Fruit fly (Drosophila melanogaster): ENCODE measurements around the gene TrxT.
A peak's percentile ranks its signal among the peaks of the same experiment; 100 is the strongest.

Gene TrxT

DNA sequence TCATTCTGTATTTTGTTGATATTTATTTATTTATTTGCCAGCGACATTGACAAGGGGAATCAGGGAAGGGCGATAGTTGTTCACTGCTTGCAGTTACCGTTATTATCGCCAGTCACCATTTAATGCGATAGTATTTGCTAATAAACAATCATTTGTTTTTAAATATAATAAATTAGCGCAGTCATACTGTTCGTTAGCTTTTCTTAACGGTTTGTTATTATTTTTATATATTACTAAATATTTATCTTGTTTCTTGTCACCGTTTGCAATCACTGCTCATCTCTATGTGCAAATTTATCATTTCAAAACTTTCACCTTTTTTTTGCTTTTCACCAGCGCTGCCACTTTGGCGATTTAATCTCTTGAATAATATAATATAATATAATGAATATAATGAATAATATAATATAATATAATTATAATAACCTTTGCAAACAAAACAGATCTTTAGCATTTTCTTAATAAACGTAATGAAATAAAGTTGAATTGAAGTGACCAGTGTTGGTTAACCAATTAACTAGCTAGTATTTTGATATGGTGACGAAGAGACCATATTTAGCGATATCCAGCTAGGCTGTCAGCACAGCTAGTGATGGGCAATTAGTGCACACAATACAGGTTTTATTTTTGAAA lies 17.7 kb upstream of the TrxT start, which contains the start of the genes CG3309 and XRCC1 (continued):
- TF ChIP-seq CG2116 (GFP tag; optimal IDR thresholded peaks at IDR 0.05): peak; percentile 24
- TF ChIP-seq CG10431 (GFP tag; optimal IDR thresholded peaks at IDR 0.05): no peak
- peak; percentile 21 for TF ChIP-seq stwl (tag; optimal IDR thresholded peaks at IDR 0.05)
- no peak for TF ChIP-seq CTCF (GFP tag; optimal IDR thresholded peaks at IDR 0.05)
- peak; percentile 7 for TF ChIP-seq CG34376 (GFP tag; optimal IDR thresholded peaks at IDR 0.05)
- peak; percentile 58 for TF ChIP-seq tgo (GFP tag; IDR thresholded peaks at IDR 0.05)
- TF ChIP-seq tx (GFP tag; optimal IDR thresholded peaks at IDR 0.05): no peak
- peak; percentile 82 for TF ChIP-seq CG42726 (GFP tag; IDR thresholded peaks at IDR 0.05; ENCODE audit: partially characterized antibody)
- TF ChIP-seq pfk (GFP tag; optimal IDR thresholded peaks at IDR 0.05): no peak
- TF ChIP-seq Aef1 (GFP tag; IDR thresholded peaks at IDR 0.05): peak; percentile 66; the same call in 2 of the 3 replicates
- TF ChIP-seq CG6175 (GFP tag; IDR thresholded peaks at IDR 0.05): no peak
- peak; percentile 96 for TF ChIP-seq CG16813 (GFP tag; IDR thresholded peaks at IDR 0.05; ENCODE audit: partially characterized antibody)
- peak; percentile 19 for TF ChIP-seq chn (GFP tag; optimal IDR thresholded peaks at IDR 0.05)
- TF ChIP-seq BEAF-32 (GFP tag; optimal IDR thresholded peaks at IDR 0.05): peak; percentile 83
- peak; percentile 1 for TF ChIP-seq CG30431 (GFP tag; optimal IDR thresholded peaks at IDR 0.05)
- TF ChIP-seq CG10209 (GFP tag; optimal IDR thresholded peaks at IDR 0.05): peak; percentile 46
- TF ChIP-seq dpn (GFP tag; optimal IDR thresholded peaks at IDR 0.05): peak in 1 of 2 experiments; percentile 41
- peak; percentile 54 for TF ChIP-seq Hr3 (GFP tag; optimal IDR thresholded peaks at IDR 0.05)
- TF ChIP-seq slbo (GFP tag; IDR thresholded peaks at IDR 0.05): peak; percentile 81
- TF ChIP-seq sisA (GFP tag; IDR thresholded peaks at IDR 0.05): peak; percentile 67
- peak; percentile 50; the same call in 1 of the 2 replicates for TF ChIP-seq Atf6 (GFP tag; IDR thresholded peaks at IDR 0.05)
- no peak for TF ChIP-seq Dip2 (GFP tag; IDR thresholded peaks at IDR 0.05)
- peak; percentile 55 for TF ChIP-seq CG30403 (GFP tag; optimal IDR thresholded peaks at IDR 0.05)
- peak; percentile 28; the same call in 1 of the 2 replicates for TF ChIP-seq HLH3B (GFP tag; IDR thresholded peaks at IDR 0.05)
- peak; percentile 38 for TF ChIP-seq lmd (GFP tag; IDR thresholded peaks at IDR 0.05)
- TF ChIP-seq Elba2 (GFP tag; optimal IDR thresholded peaks at IDR 0.05): peak; percentile 20
- TF ChIP-seq Deaf1 (tag; optimal IDR thresholded peaks at IDR 0.05): peak; percentile 5
- TF ChIP-seq CG33557 (GFP tag; optimal IDR thresholded peaks at IDR 0.05): peak; percentile 46
- peak; percentile 54 for TF ChIP-seq CG13894 (tag; optimal IDR thresholded peaks at IDR 0.05)
- TF ChIP-seq stc (GFP tag; IDR thresholded peaks at IDR 0.05): peak; percentile 48; the same call in 1 of the 2 replicates
- TF ChIP-seq pho (GFP tag; optimal IDR thresholded peaks at IDR 0.05): no peak
- no peak for TF ChIP-seq prd (optimal IDR thresholded peaks at IDR 0.05)
- TF ChIP-seq prd (GFP tag; IDR thresholded peaks at IDR 0.05): peak; percentile 81
- peak; percentile 4 for TF ChIP-seq Fer2 (tag; optimal IDR thresholded peaks at IDR 0.05)
- peak; percentile 27; the same call in 1 of the 2 replicates for TF ChIP-seq peb (GFP tag; IDR thresholded peaks at IDR 0.05)
- peak; percentile 78; the same call in 2 of the 3 replicates for TF ChIP-seq CG34422 (GFP tag; IDR thresholded peaks at IDR 0.05)
- TF ChIP-seq CG12071 (GFP tag; optimal IDR thresholded peaks at IDR 0.05): no peak
- TF ChIP-seq Chrac-16 (GFP tag; optimal IDR thresholded peaks at IDR 0.05): peak; percentile 13
- peak; percentile 19 for TF ChIP-seq CG12104 (GFP tag; optimal IDR thresholded peaks at IDR 0.05)
- peak; percentile 87 for TF ChIP-seq sna (GFP tag; IDR thresholded peaks at IDR 0.05; ENCODE audit: partially characterized antibody)
- TF ChIP-seq CG12659 (GFP tag; optimal IDR thresholded peaks at IDR 0.05): peak; percentile 60
- peak; percentile 54 for TF ChIP-seq CG9817 (tag; optimal IDR thresholded peaks at IDR 0.05)
- TF ChIP-seq CG8765 (GFP tag; IDR thresholded peaks at IDR 0.05): peak; percentile 51
- TF ChIP-seq Hmr (GFP tag; optimal IDR thresholded peaks at IDR 0.05): peak; percentile 53
- 0 out of 2 replicates have a peak, but pooled peaks have one; percentile 13 for TF ChIP-seq CG14667 (GFP tag; IDR thresholded peaks at IDR 0.05)
- TF ChIP-seq Usf (GFP tag; optimal IDR thresholded peaks at IDR 0.05): no peak
- no peak for TF ChIP-seq CG6654 (GFP tag; optimal IDR thresholded peaks at IDR 0.05)
- TF ChIP-seq CG4282 (GFP tag; optimal IDR thresholded peaks at IDR 0.05): no peak
- TF ChIP-seq rib (GFP tag; IDR thresholded peaks at IDR 0.05): peak; percentile 46; the same call in 1 of the 2 replicates
- peak; percentile 82 for TF ChIP-seq Meics (GFP tag; optimal IDR thresholded peaks at IDR 0.05)

Data from whole organism, embryonic.